Fruit fly (Drosophila melanogaster) whole organism, adult: Measurements from ENCODE around the gene CG42404.

ENCODE experiments used
- CG11617 ChIP-seq: fragments of 200-800 bp; sonication (Bioruptor generic); optimal IDR thresholded peaks from 2 replicates; lab custom pipeline; 2017; ENCODE audit warnings: mild to moderate bottlenecking, missing biosample characterization, missing genetic modification reagents, missing genetic modification characterization
- CG12768 ChIP-seq: fragments of 200-800 bp; sonication (Bioruptor generic); optimal IDR thresholded peaks from 2 replicates; lab custom pipeline; 2017; ENCODE audit warnings: missing biosample characterization, missing genetic modification characterization, mild to moderate bottlenecking, moderate library complexity, missing genetic modification reagents
- CG14711 ChIP-seq: fragments of 200-800 bp; sonication (Bioruptor generic); optimal IDR thresholded peaks from 2 replicates; lab custom pipeline; 2018; ENCODE audit warnings: missing biosample characterization, mild to moderate bottlenecking, missing genetic modification characterization, moderate library complexity
- CG1620 ChIP-seq: fragments of 200-800 bp; sonication (Bioruptor generic); optimal IDR thresholded peaks from 2 replicates; lab custom pipeline; 2016; ENCODE audit warnings: missing biosample characterization, missing genetic modification characterization
- CG33017 ChIP-seq: fragments of 200-800 bp; sonication (Bioruptor generic); optimal IDR thresholded peaks from 2 replicates; lab custom pipeline; 2018; ENCODE audit warnings: missing biosample characterization, mild to moderate bottlenecking, missing genetic modification characterization, moderate library complexity
- CG5204 ChIP-seq: fragments of 200-800 bp; sonication (Bioruptor generic); optimal IDR thresholded peaks from 2 replicates; lab custom pipeline; 2016; ENCODE audit warnings: missing biosample characterization, missing genetic modification characterization
- CG7045 ChIP-seq: fragments of 200-800 bp; sonication (Bioruptor generic); optimal IDR thresholded peaks from 2 replicates; lab custom pipeline; 2017; ENCODE audit warnings: missing biosample characterization, mild to moderate bottlenecking, missing genetic modification characterization
- CG7101 ChIP-seq: fragments of 200-800 bp; sonication (Bioruptor generic); optimal IDR thresholded peaks from 2 replicates; lab custom pipeline; 2018; ENCODE audit warnings: missing biosample characterization, mild to moderate bottlenecking, missing genetic modification characterization, moderate library complexity
- Clk ChIP-seq: fragments of 200-800 bp; sonication (Bioruptor generic); optimal IDR thresholded peaks from 2 replicates; lab custom pipeline; 2017; ENCODE audit warnings: missing biosample characterization, missing genetic modification characterization
- Crg-1 ChIP-seq: fragments of 200-800 bp; sonication (Bioruptor generic); optimal IDR thresholded peaks from 2 replicates; lab custom pipeline; 2016; ENCODE audit warnings: missing biosample characterization, missing genetic modification characterization
- Hr96 ChIP-seq: fragments of 200-800 bp; sonication (Bioruptor generic); optimal IDR thresholded peaks from 2 replicates; lab custom pipeline; 2016; ENCODE audit warnings: missing biosample characterization, missing genetic modification characterization
- Mnt ChIP-seq: fragments of 200-800 bp; sonication (Bioruptor generic); optimal IDR thresholded peaks from 2 replicates; lab custom pipeline; 2016; ENCODE audit warnings: missing biosample characterization, mild to moderate bottlenecking, missing genetic modification characterization
- bab1 ChIP-seq: fragments of 200-800 bp; sonication (Bioruptor generic); optimal IDR thresholded peaks from 3 replicates; lab custom pipeline; 2019; ENCODE audit warnings: missing biosample characterization, mild to moderate bottlenecking, missing genetic modification characterization, moderate library complexity
- cic ChIP-seq: fragments of 200-800 bp; sonication (Bioruptor generic); optimal IDR thresholded peaks from 2 replicates; lab custom pipeline; 2017; ENCODE audit warnings: missing biosample characterization, mild to moderate bottlenecking, missing genetic modification characterization, moderate library complexity
- cnc ChIP-seq, 2 experiments: fragments of >200 bp; optimal IDR thresholded peaks; 2 replicates each; lab custom pipeline; 2017
- kay ChIP-seq: fragments of 200-800 bp; sonication (Bioruptor generic); peaks from one replicate; lab custom pipeline; 2016; ENCODE audit warnings: missing biosample characterization, missing genetic modification characterization, borderline replicate concordance
- ovo ChIP-seq: fragments of 200-800 bp; sonication (Bioruptor generic); optimal IDR thresholded peaks from 2 replicates; lab custom pipeline; 2016; ENCODE audit warnings: missing biosample characterization, missing genetic modification characterization
- pad ChIP-seq: fragments of 200-800 bp; sonication (Bioruptor generic); optimal IDR thresholded peaks from 3 replicates; lab custom pipeline; 2017; ENCODE audit warnings: missing biosample characterization, missing genetic modification characterization, mild to moderate bottlenecking, moderate library complexity, missing genetic modification reagents
- tj ChIP-seq: fragments of 200-800 bp; sonication (Bioruptor generic); optimal IDR thresholded peaks from 3 replicates; lab custom pipeline; 2017; ENCODE audit warnings: missing biosample characterization, mild to moderate bottlenecking, missing genetic modification characterization, moderate library complexity
- toe ChIP-seq: fragments of 200-800 bp; sonication (Bioruptor generic); optimal IDR thresholded peaks from 2 replicates; lab custom pipeline; 2016; ENCODE audit warnings: missing biosample characterization, missing genetic modification characterization

Gene CG42404

DNA sequence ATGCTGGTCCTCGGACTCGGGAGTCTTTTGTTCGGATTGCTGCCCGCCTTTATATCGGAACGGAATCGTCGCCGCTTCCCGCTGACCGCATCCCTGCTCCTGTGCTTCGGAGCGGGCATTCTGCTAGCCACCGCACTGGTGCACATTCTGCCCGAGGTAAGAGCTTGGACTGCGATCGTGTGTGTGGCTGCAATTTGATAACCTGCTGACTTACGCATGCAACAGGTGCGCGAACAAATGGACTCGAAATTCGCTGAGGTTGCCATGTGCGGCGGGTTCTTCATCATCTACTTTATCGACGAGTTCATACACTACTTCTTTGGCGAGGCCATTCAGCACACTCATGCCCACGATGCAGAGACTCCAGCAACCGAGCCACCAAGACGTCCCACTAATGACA, 19.0 kb downstream of the CG42404 start:
- TF ChIP-seq CG11617 (GFP tag; lab: Kevin White, UChicago), result no peak
- no peak for TF ChIP-seq Mnt (GFP tag; lab: Kevin White, UChicago)
- TF ChIP-seq tj (GFP tag; lab: Kevin White, UChicago), result peak; percentile 90
- TF ChIP-seq CG7101 (tag; lab: Kevin White, UChicago), result no peak
- TF ChIP-seq Crg-1 (GFP tag; lab: Kevin White, UChicago), result no peak
- no peak for TF ChIP-seq CG33017 (tag; lab: Kevin White, UChicago)
- TF ChIP-seq CG12768, result no peak

DNA sequence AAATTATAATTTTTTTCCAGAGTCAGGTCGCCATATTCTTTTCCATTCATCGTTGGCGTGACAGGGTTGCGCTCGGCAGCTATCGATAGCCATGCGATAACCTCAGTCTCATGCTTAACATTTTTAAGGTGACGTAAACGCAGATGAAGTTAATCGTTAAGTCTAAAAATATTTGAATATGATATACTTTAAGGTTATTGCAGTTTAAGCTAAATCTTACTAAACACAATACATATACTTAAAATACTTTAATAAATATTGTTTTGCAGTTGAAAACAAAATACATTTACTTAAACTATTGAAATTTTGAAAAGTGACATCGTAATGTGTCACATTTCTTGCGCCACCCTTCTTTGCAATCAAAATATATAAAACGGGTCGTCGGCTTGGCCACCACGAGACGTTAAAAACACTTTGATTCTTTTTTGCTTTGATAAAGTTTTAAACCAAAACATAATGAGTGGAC, 25.3 kb downstream of the CG42404 start, which contains the start of the genes Cp190 and CG4338:
TSS of gene Cp190 (minus strand) at position 84 of the 466 bp plus-strand sequence.
TSS of gene CG4338 (plus strand) at position 365 of the 466 bp plus-strand sequence.
- TF ChIP-seq CG33017 (tag; lab: Kevin White, UChicago), result peak; percentile 98
- TF ChIP-seq ovo (GFP tag; lab: Kevin White, UChicago), result peak; percentile 91
- TF ChIP-seq kay (GFP tag; lab: Kevin White, UChicago), result no peak
- TF ChIP-seq tj (GFP tag; lab: Kevin White, UChicago), result peak; percentile 88
- no peak for TF ChIP-seq CG5204 (GFP tag; lab: Kevin White, UChicago)
- TF ChIP-seq CG7045 (GFP tag; lab: Kevin White, UChicago), result peak; percentile 98
- TF ChIP-seq CG12768, result peak; percentile 98
- peak; percentile 94 for TF ChIP-seq Clk
- peak; percentile 98 for TF ChIP-seq CG11617 (GFP tag; lab: Kevin White, UChicago)
- peak; percentile 98 for TF ChIP-seq toe (GFP tag; lab: Kevin White, UChicago)
- peak; percentile 98 for TF ChIP-seq bab1
- TF ChIP-seq CG1620 (GFP tag; lab: Kevin White, UChicago), result peak; percentile 96
- TF ChIP-seq cic (GFP tag; lab: Kevin White, UChicago), result peak; percentile 77
- peak; percentile 90 for TF ChIP-seq pad
- peak; percentile 96 for TF ChIP-seq Mnt (GFP tag; lab: Kevin White, UChicago)
- TF ChIP-seq Crg-1 (GFP tag; lab: Kevin White, UChicago), result peak; percentile 95
- TF ChIP-seq CG14711 (tag; lab: Kevin White, UChicago), result peak; percentile 97
- TF ChIP-seq CG7101 (tag; lab: Kevin White, UChicago), result peak; percentile 99
- no peak for TF ChIP-seq cnc (optimal IDR thresholded peaks at IDR 0.05; lab: Kevin White, UChicago)
- peak; percentile 94 for TF ChIP-seq Hr96 (GFP tag; lab: Kevin White, UChicago)

DNA sequence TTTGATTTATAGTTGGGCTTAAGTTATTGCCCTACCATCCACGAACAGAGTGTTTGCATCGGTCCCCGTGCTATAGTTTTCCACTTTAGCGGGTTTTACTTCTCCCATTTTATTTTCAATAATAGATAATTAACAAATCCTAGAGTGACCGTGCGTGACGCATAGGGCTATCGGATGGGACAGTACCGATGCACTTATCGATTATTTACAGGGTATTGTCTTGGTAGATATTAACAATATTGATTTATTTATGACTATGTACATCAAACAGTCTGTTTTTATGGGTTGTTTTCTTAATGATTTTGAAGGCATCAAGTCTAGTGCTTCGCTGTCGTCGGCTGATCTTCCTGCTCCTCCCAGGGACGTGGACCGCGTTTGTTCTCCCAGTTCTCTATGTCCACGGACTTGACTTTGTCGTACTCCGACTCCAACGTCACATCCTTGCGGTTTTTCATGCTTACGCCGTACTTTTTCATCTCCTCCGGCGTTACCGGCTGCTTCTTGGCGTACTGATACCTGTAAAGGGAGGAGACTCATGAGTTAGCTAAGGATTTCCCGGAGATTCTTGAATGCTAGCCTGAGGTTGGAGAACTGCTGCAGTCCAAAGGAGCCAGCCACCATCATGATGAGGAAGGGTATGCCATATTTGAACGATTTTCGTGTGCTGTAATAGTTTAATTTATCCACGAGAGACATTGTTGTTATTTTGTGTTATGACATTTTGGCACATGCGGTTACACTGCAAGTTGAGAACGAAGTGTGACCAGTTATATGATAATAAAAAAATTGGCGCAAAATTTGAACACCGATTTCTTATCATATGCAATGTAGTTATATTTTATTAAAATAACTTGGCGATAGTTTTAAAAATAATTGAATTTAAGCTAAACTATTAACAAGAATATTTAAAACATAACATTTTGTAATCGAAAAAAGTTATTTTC, 28.3 kb downstream of the CG42404 start, which contains the start of the genes MRG15 and Tm1:
TSS of gene MRG15 (minus strand) at position 184 of the 944 bp plus-strand sequence.
TSS of gene Tm1 (plus strand) at position 295 of the 944 bp plus-strand sequence.
- no peak for TF ChIP-seq CG7101 (tag; lab: Kevin White, UChicago)
- TF ChIP-seq CG33017 (tag; lab: Kevin White, UChicago), result no peak
- no peak for TF ChIP-seq CG5204 (GFP tag; lab: Kevin White, UChicago)
- peak; percentile 7 for TF ChIP-seq CG11617 (GFP tag; lab: Kevin White, UChicago)
- TF ChIP-seq ovo (GFP tag; lab: Kevin White, UChicago), result no peak
- peak; percentile 15 for TF ChIP-seq CG14711 (tag; lab: Kevin White, UChicago)
- TF ChIP-seq Hr96 (GFP tag; lab: Kevin White, UChicago), result no peak
- no peak for TF ChIP-seq Crg-1 (GFP tag; lab: Kevin White, UChicago)
- TF ChIP-seq bab1, result no peak
- TF ChIP-seq tj (GFP tag; lab: Kevin White, UChicago), result peak; percentile 22
- no peak for TF ChIP-seq CG7045 (GFP tag; lab: Kevin White, UChicago)
- TF ChIP-seq cnc (optimal IDR thresholded peaks at IDR 0.05; lab: Kevin White, UChicago), result no peak
- no peak for TF ChIP-seq cic (GFP tag; lab: Kevin White, UChicago)
- TF ChIP-seq Mnt (GFP tag; lab: Kevin White, UChicago), result peak; percentile 69
- TF ChIP-seq CG12768, result no peak
- TF ChIP-seq Clk, result no peak
- no peak for TF ChIP-seq CG1620 (GFP tag; lab: Kevin White, UChicago)
- no peak for TF ChIP-seq toe (GFP tag; lab: Kevin White, UChicago)
- no peak for TF ChIP-seq kay (GFP tag; lab: Kevin White, UChicago)
- no peak for TF ChIP-seq pad

DNA sequence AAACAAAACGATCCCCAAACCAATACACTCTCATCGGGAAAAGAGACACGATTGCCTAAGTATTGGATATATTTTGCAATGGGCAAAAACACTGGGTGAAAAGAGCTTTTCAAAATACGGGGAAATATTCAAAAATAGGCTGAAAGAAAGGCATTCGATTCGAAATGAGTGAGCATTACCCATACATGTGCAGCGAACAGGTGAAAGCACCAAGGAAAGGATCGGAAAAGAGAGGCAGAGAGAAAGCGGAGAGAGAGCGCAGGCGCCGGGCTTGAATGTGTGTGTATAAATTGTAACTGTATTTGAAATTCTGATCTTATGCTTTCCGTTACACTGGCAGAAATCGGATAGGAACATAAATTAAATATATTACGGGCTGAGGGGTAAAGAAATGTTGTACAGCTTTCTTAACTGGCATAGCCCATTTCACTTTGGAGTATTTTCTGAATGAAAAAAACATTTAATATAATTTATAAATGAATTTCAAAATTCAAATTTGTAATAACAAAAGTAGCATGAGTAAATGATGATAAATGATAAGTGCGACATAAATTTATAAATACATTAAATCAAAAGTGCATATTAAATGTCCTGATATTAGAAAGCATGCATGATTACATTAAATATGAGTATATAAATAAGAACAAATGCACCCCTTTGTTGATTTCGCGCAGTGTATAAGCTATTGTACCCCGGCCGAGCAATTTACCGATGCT, 30.9 kb downstream of the CG42404 start:
- TF ChIP-seq CG14711 (tag; lab: Kevin White, UChicago), result peak; percentile 16
- TF ChIP-seq tj (GFP tag; lab: Kevin White, UChicago), result peak; percentile 9
- TF ChIP-seq CG5204 (GFP tag; lab: Kevin White, UChicago), result no peak
- TF ChIP-seq CG7045 (GFP tag; lab: Kevin White, UChicago), result no peak
- TF ChIP-seq CG33017 (tag; lab: Kevin White, UChicago), result no peak
- TF ChIP-seq CG7101 (tag; lab: Kevin White, UChicago), result peak; percentile 8
- TF ChIP-seq bab1, result peak; percentile 34
- TF ChIP-seq Crg-1 (GFP tag; lab: Kevin White, UChicago), result no peak
- TF ChIP-seq Clk, result no peak
- no peak for TF ChIP-seq cic (GFP tag; lab: Kevin White, UChicago)
- TF ChIP-seq CG12768, result no peak
- peak; percentile 38 for TF ChIP-seq CG11617 (GFP tag; lab: Kevin White, UChicago)
- no peak for TF ChIP-seq ovo (GFP tag; lab: Kevin White, UChicago)
- peak; percentile 21 for TF ChIP-seq pad
- TF ChIP-seq cnc (optimal IDR thresholded peaks at IDR 0.05; lab: Kevin White, UChicago), result no peak
